Fruit fly (Drosophila melanogaster) whole organism, embryonic: ENCODE measurements around the gene CG32260.

Source experiments
- Bteb2 ChIP-seq: fragments of 200-800 bp; sonication (Bioruptor generic); optimal IDR thresholded peaks from 2 replicates; lab custom pipeline; 2016; ENCODE audit warnings: missing biosample characterization, missing genetic modification characterization
- C15 ChIP-seq: fragments of 200-800 bp; sonication (Bioruptor generic); IDR thresholded peaks from 3 replicates; pipeline ENCODE4 v1.3.6; 2022; ENCODE audit warnings: missing biosample characterization, missing genetic modification characterization
- CG10462 ChIP-seq: fragments of 200-800 bp; sonication (Bioruptor generic); optimal IDR thresholded peaks from 2 replicates; lab custom pipeline; 2016; ENCODE audit warnings: missing biosample characterization, missing genetic modification characterization
- CG11695 ChIP-seq: fragments of 200-800 bp; sonication (Bioruptor generic); IDR thresholded peaks from 3 replicates; pipeline ENCODE4 v1.3.6; 2022; ENCODE audit warnings: missing biosample characterization, missing genetic modification characterization
- CG13424 ChIP-seq: fragments of 200-800 bp; sonication (Bioruptor generic); optimal IDR thresholded peaks from 2 replicates; lab custom pipeline; 2019; ENCODE audit warnings: missing biosample characterization, mild to moderate bottlenecking, missing genetic modification characterization, moderate library complexity
- CG13624 ChIP-seq: fragments of 200-800 bp; sonication (Bioruptor generic); optimal IDR thresholded peaks from 2 replicates; lab custom pipeline; 2016; ENCODE audit warnings: missing biosample characterization, missing genetic modification characterization
- CG14441 ChIP-seq: fragments of 200-800 bp; sonication (Bioruptor generic); IDR thresholded peaks from 2 replicates; pipeline ENCODE4 v1.3.6; 2022; ENCODE audit warnings: missing biosample characterization, missing genetic modification characterization
- CG14710 ChIP-seq: fragments of 200-800 bp; sonication (Bioruptor generic); optimal IDR thresholded peaks from 3 replicates; lab custom pipeline; 2019; ENCODE audit warnings: missing biosample characterization, mild to moderate bottlenecking, missing genetic modification characterization, moderate library complexity
- CG16815 ChIP-seq: fragments of 200-800 bp; sonication (Bioruptor generic); optimal IDR thresholded peaks from 3 replicates; lab custom pipeline; 2017; ENCODE audit warnings: missing biosample characterization, mild to moderate bottlenecking, missing genetic modification characterization
- CG17186 ChIP-seq: fragments of 200-800 bp; sonication (Bioruptor generic); optimal IDR thresholded peaks from 3 replicates; lab custom pipeline; 2017; ENCODE audit warnings: missing biosample characterization, missing genetic modification reagents, missing genetic modification characterization
- CG17829 ChIP-seq: fragments of 200-800 bp; optimal IDR thresholded peaks from 2 replicates; lab custom pipeline; 2019; ENCODE audit warnings: missing biosample characterization, mild to moderate bottlenecking, missing genetic modification characterization, moderate library complexity
- CG18476 ChIP-seq: fragments of 200-800 bp; sonication (Bioruptor generic); optimal IDR thresholded peaks from 2 replicates; lab custom pipeline; 2016; ENCODE audit warnings: missing biosample characterization, mild to moderate bottlenecking, missing genetic modification characterization
- CG30020 ChIP-seq: fragments of 200-800 bp; optimal IDR thresholded peaks from 2 replicates; lab custom pipeline; 2019; ENCODE audit warnings: missing biosample characterization, mild to moderate bottlenecking, missing genetic modification characterization, moderate library complexity
- CG3065 ChIP-seq: fragments of 200-800 bp; sonication (Bioruptor generic); optimal IDR thresholded peaks from 2 replicates; lab custom pipeline; 2016; ENCODE audit warnings: missing biosample characterization, missing genetic modification characterization
- CG31365 ChIP-seq: fragments of 200-800 bp; sonication (Bioruptor generic); optimal IDR thresholded peaks from 2 replicates; lab custom pipeline; 2018; ENCODE audit warnings: missing biosample characterization, mild to moderate bottlenecking, missing genetic modification characterization
- CG31388 ChIP-seq: fragments of 200-800 bp; sonication (Bioruptor generic); optimal IDR thresholded peaks from 2 replicates; lab custom pipeline; 2016; ENCODE audit warnings: missing biosample characterization, missing genetic modification characterization
- CG32772 ChIP-seq: fragments of 200-800 bp; sonication (Bioruptor generic); IDR thresholded peaks from 2 replicates; pipeline ENCODE4 v1.3.6; 2022; ENCODE audit warnings: missing biosample characterization, missing genetic modification characterization
- CG4404 ChIP-seq: fragments of 200-800 bp; sonication (Bioruptor generic); IDR thresholded peaks from 2 replicates; pipeline ENCODE4 v1.3.6; 2022; ENCODE audit warnings: missing biosample characterization, missing genetic modification characterization
- CG6683 ChIP-seq: fragments of 200-800 bp; sonication (Bioruptor generic); optimal IDR thresholded peaks from 2 replicates; lab custom pipeline; 2017; ENCODE audit warnings: missing biosample characterization, mild to moderate bottlenecking, missing genetic modification characterization, missing genetic modification reagents
- CG7271 ChIP-seq: fragments of 200-800 bp; sonication (Bioruptor generic); optimal IDR thresholded peaks from 2 replicates; lab custom pipeline; 2018; ENCODE audit warnings: missing biosample characterization, mild to moderate bottlenecking, missing genetic modification characterization, moderate library complexity
- CG7556 ChIP-seq: fragments of 200-800 bp; sonication (Bioruptor generic); optimal IDR thresholded peaks from 2 replicates; lab custom pipeline; 2017; ENCODE audit warnings: missing biosample characterization, mild to moderate bottlenecking, missing genetic modification characterization
- CG8290 ChIP-seq, 3 experiments: fragments of 200-800 bp; sonication (Bioruptor generic); optimal IDR thresholded peaks; 2 replicates each; lab custom pipeline; 2016 to 2019; ENCODE audit warnings: missing biosample characterization in 3 of 3, missing genetic modification characterization in 3 of 3, mild to moderate bottlenecking in 2 of 3, moderate library complexity in 1 of 3
- CG8359 ChIP-seq: fragments of 200-800 bp; sonication (Bioruptor generic); optimal IDR thresholded peaks from 2 replicates; lab custom pipeline; 2017; ENCODE audit warnings: missing biosample characterization, mild to moderate bottlenecking, missing genetic modification characterization, borderline replicate concordance
- Dad ChIP-seq: fragments of 200-800 bp; sonication (Bioruptor generic); optimal IDR thresholded peaks from 3 replicates; lab custom pipeline; 2016; ENCODE audit warnings: missing biosample characterization, missing genetic modification characterization
- Doc2 ChIP-seq: fragments of 200-800 bp; sonication (Bioruptor generic); IDR thresholded peaks from 2 replicates; pipeline ENCODE4 v1.3.6; 2022; ENCODE audit warnings: missing biosample characterization, missing genetic modification characterization
- Dref ChIP-seq: fragments of 200-800 bp; sonication (Bioruptor generic); IDR thresholded peaks from 2 replicates; pipeline ENCODE4 v1.3.6; 2022; ENCODE audit warnings: missing biosample characterization, missing genetic modification characterization
- H15 ChIP-seq: fragments of 200-800 bp; sonication (Bioruptor generic); IDR thresholded peaks from 3 replicates; pipeline ENCODE4 v1.3.6; 2022; ENCODE audit warnings: missing biosample characterization, missing genetic modification characterization
- Max ChIP-seq: fragments of 200-800 bp; sonication (Bioruptor generic); optimal IDR thresholded peaks from 2 replicates; lab custom pipeline; 2016; ENCODE audit warnings: missing biosample characterization, mild to moderate bottlenecking, missing genetic modification characterization
- Pdp1 ChIP-seq, 2 experiments: fragments of 200-800 bp; sonication (Bioruptor generic); optimal IDR thresholded peaks; 3 replicates each; lab custom pipeline; 2016; ENCODE audit warnings: missing biosample characterization in 2 of 2, missing genetic modification characterization in 2 of 2, mild to moderate bottlenecking in 1 of 2, moderate library complexity in 1 of 2
- Ravus ChIP-seq: fragments of 200-800 bp; sonication (Bioruptor generic); IDR thresholded peaks from 2 replicates; pipeline ENCODE4 v1.3.6; 2022; ENCODE audit warnings: missing biosample characterization, missing genetic modification characterization
- Usf ChIP-seq: fragments of 200-800 bp; sonication (Bioruptor generic); optimal IDR thresholded peaks from 2 replicates; lab custom pipeline; 2017; ENCODE audit warnings: missing genotype, missing biosample characterization, missing genetic modification characterization
- ab ChIP-seq: fragments of 200-800 bp; sonication (Bioruptor generic); optimal IDR thresholded peaks from 2 replicates; lab custom pipeline; 2016; ENCODE audit warnings: missing biosample characterization, missing genetic modification characterization
- aop ChIP-seq: fragments of 200-800 bp; sonication (Bioruptor generic); IDR thresholded peaks from 2 replicates; pipeline ENCODE4 v1.3.6; 2022; ENCODE audit warnings: missing biosample characterization, missing genetic modification characterization
- chinmo ChIP-seq: fragments of 200-800 bp; sonication (Bioruptor generic); IDR thresholded peaks from 4 replicates; pipeline ENCODE4 v1.3.6; 2022; ENCODE audit warnings: missing biosample characterization, missing genetic modification characterization; ENCODE audit not compliant: partially characterized antibody
- chm ChIP-seq: fragments of 200-800 bp; sonication (Bioruptor generic); IDR thresholded peaks from 2 replicates; pipeline ENCODE4 v1.3.6; 2022; ENCODE audit warnings: missing biosample characterization, missing genetic modification characterization
- corto ChIP-seq: fragments of 200-800 bp; sonication (Bioruptor generic); optimal IDR thresholded peaks from 2 replicates; lab custom pipeline; 2016; ENCODE audit warnings: missing biosample characterization, mild to moderate bottlenecking, missing genetic modification characterization, moderate library complexity
- en ChIP-seq: fragments of 200-800 bp; sonication (Bioruptor generic); optimal IDR thresholded peaks from 2 replicates; lab custom pipeline; 2016; ENCODE audit warnings: missing biosample characterization, missing genetic modification characterization
- eyg ChIP-seq: fragments of 200-800 bp; sonication (Bioruptor generic); optimal IDR thresholded peaks from 3 replicates; lab custom pipeline; 2016; ENCODE audit warnings: missing biosample characterization, missing genetic modification characterization
- lbe ChIP-seq: fragments of 200-800 bp; sonication (Bioruptor generic); optimal IDR thresholded peaks from 2 replicates; lab custom pipeline; 2016; ENCODE audit warnings: missing biosample characterization, mild to moderate bottlenecking, missing genetic modification characterization
- maf-S ChIP-seq: fragments of 200-800 bp; sonication (Bioruptor generic); optimal IDR thresholded peaks from 2 replicates; lab custom pipeline; 2016; ENCODE audit warnings: missing biosample characterization, missing genetic modification characterization
- nerfin-2 ChIP-seq: fragments of 200-800 bp; sonication (Bioruptor generic); IDR thresholded peaks from 2 replicates; pipeline ENCODE4 v1.3.6; 2022; ENCODE audit warnings: missing biosample characterization, missing genetic modification characterization; ENCODE audit not compliant: partially characterized antibody
- peb ChIP-seq: fragments of 200-800 bp; sonication (Bioruptor generic); IDR thresholded peaks from 2 replicates; pipeline ENCODE4 v1.3.6; 2022; ENCODE audit warnings: missing biosample characterization, missing genetic modification characterization
- pros ChIP-seq: fragments of 200-800 bp; sonication (Bioruptor generic); optimal IDR thresholded peaks from 3 replicates; lab custom pipeline; 2019; ENCODE audit warnings: missing biosample characterization, mild to moderate bottlenecking, missing genetic modification characterization, moderate library complexity
- repo ChIP-seq: fragments of 200-800 bp; sonication (Bioruptor generic); optimal IDR thresholded peaks from 2 replicates; lab custom pipeline; 2016; ENCODE audit warnings: missing biosample characterization, missing genetic modification characterization
- run ChIP-seq: fragments of 200-800 bp; sonication (Bioruptor generic); optimal IDR thresholded peaks from 3 replicates; lab custom pipeline; 2018; ENCODE audit warnings: missing biosample characterization, mild to moderate bottlenecking, missing genetic modification characterization
- scrt ChIP-seq: fragments of 200-800 bp; sonication (Bioruptor generic); optimal IDR thresholded peaks from 2 replicates; lab custom pipeline; 2018; ENCODE audit warnings: missing biosample characterization, mild to moderate bottlenecking, missing genetic modification characterization, moderate library complexity
- vfl ChIP-seq: fragments of 200-800 bp; sonication (Bioruptor generic); optimal IDR thresholded peaks from 2 replicates; lab custom pipeline; 2016; ENCODE audit warnings: missing biosample characterization, missing genetic modification characterization
- zen2 ChIP-seq: fragments of 200-800 bp; sonication (Bioruptor generic); IDR thresholded peaks from 3 replicates; pipeline ENCODE4 v1.3.6; 2022; ENCODE audit warnings: missing biosample characterization, missing genetic modification characterization; ENCODE audit not compliant: partially characterized antibody

The CG32260 gene

DNA sequence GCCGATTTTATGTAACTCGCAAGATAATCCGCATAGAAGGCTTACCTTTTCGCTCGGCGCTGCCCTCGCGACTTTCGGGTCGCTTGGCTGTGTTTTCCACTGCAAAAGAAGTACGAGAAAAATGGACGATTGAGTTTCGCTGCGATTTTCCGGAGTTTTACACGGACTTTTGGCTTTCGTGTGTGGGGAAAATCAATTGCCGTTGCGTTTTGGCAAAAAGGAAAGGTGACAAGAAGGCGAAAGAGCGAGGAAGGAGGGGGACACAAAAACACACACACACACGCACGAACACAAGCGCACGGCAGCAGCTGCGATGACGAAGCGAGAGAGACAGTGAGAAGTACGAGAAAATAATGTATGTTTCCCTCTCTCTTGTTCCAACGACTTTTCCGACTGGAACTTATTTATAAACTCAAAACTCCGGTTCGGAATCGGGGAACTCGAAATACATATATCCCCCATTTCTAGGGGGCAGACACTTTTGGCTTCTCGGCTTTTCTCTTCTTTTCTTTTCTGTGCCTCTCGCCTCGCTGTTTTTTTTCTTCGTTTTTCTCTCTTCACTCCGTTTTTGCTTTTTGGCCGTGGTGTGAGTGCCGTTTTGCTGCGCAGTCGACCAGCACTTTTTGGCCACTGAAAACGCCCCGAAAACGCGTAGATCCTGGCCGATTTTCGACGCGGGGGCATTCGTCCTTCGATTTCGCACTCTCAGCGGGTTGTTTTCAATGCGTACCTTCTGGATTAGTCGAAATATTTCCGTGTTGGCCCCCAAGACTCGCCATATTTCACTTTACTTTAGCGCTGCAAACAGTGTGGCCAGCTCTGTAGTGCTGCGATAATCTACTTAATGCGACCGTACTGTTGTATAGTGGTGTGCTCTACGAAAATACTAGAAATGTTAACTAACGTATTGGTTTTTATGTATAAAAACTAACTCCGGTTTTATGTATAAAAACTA is 8.2 kb upstream of the CG32260 start, which contains the start of gene ens (continued):
- TF ChIP-seq corto (GFP tag; lab: Kevin White, UChicago) (no peak), CG14441 (no peak), CG4404 (GFP tag; lab: Robert Waterston, UW) (no peak), CG31365 (tag; lab: Kevin White, UChicago) (no peak), CG31388 (no peak), eyg (GFP tag; lab: Kevin White, UChicago) (no peak), CG13424 (tag; lab: Kevin White, UChicago) (no peak), en (GFP tag; lab: Kevin White, UChicago) (no peak), zen2 (GFP tag; lab: Robert Waterston, UW) (no peak), ab (GFP tag; lab: Kevin White, UChicago) (no peak), CG16815 (GFP tag; lab: Kevin White, UChicago) (no peak), Usf (GFP tag; lab: Kevin White, UChicago) (no peak), run (tag; lab: Kevin White, UChicago) (peak; percentile 14), CG32772 (GFP tag; lab: Robert Waterston, UW) (no peak), Dad (GFP tag; lab: Kevin White, UChicago) (no peak), Ravus (GFP tag; lab: Robert Waterston, UW) (no peak), CG17186 (GFP tag; lab: Kevin White, UChicago) (peak; percentile 39), chinmo (GFP tag; lab: Robert Waterston, UW) (no peak), CG18476 (no peak), Dref (GFP tag; lab: Robert Waterston, UW) (peak; percentile 35; the same call in 1 of the 2 replicates), Pdp1 (GFP tag; optimal IDR thresholded peaks at IDR 0.05; lab: Kevin White, UChicago) (peak in 1 of 2 experiments; percentile 51), CG7556 (GFP tag; lab: Kevin White, UChicago) (no peak), Doc2 (GFP tag; lab: Robert Waterston, UW) (no peak), CG3065 (GFP tag; lab: Kevin White, UChicago) (no peak), H15 (no peak), scrt (GFP tag; lab: Kevin White, UChicago) (no peak), CG17829 (tag; lab: Kevin White, UChicago) (peak; percentile 3), CG6683 (no peak), vfl (GFP tag; lab: Kevin White, UChicago) (no peak), Max (GFP tag; lab: Kevin White, UChicago) (no peak), maf-S (GFP tag; lab: Kevin White, UChicago) (no peak), CG30020 (tag; lab: Kevin White, UChicago) (no peak), CG11695 (GFP tag; lab: Robert Waterston, UW) (no peak), pros (no peak), chm (GFP tag; lab: Robert Waterston, UW) (peak; percentile 10; the same call in 1 of the 2 replicates), C15 (no peak), lbe (GFP tag; lab: Kevin White, UChicago) (no peak), CG8359 (GFP tag; lab: Kevin White, UChicago) (peak; percentile 20), CG8290 (GFP tag; optimal IDR thresholded peaks at IDR 0.05; lab: Kevin White, UChicago) (no peak), CG8290 (tag; optimal IDR thresholded peaks at IDR 0.05; lab: Kevin White, UChicago) (no peak), repo (GFP tag; lab: Kevin White, UChicago) (no peak), aop (0 out of 2 replicates have a peak, but pooled peaks have one; percentile 9), peb (GFP tag; lab: Robert Waterston, UW) (no peak), CG10462 (GFP tag; lab: Kevin White, UChicago) (no peak), nerfin-2 (GFP tag; lab: Robert Waterston, UW) (no peak), CG13624 (GFP tag; lab: Kevin White, UChicago) (peak; percentile 33), Bteb2 (GFP tag; lab: Kevin White, UChicago) (no peak), CG14710 (peak; percentile 26), CG7271 (tag; lab: Kevin White, UChicago) (no peak)
